Fruit fly (Drosophila melanogaster): ENCODE results near the gene Hr78.

DNA sequence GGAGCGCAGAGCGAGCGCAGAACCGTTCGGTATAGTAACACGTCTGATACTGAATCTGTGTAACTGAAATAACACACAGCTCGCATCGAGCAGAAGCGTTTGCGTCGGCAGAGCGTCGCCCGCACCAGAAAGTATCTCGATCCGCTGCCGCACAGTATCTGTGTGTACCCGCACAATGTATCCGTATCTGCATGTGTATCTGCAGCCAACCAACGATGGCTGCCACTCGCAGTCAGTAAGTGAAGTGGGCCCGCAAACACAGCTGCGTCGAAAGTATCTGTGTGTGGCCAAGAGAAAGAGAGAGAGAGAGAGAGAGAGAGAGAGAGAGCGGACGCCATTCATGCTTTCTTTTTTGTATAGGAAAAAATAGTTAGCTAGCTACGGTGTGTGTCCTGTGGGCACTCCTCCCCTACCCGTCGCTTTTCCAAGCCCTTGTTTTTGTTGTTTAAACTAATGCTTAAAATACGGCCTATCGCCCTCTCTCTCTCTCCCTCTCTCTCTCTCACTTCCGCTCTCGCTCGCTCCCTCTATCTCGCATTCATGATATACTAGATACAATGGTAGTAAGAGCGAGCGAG is 20.8 kb downstream of the Hr78 start, which contains the start of gene croc:
- TF ChIP-seq bab1 (GFP tag; optimal IDR thresholded peaks at IDR 0.05) (no peak), Clk (GFP tag; optimal IDR thresholded peaks at IDR 0.05) (no peak), Mnt (GFP tag; optimal IDR thresholded peaks at IDR 0.05) (no peak), CG7101 (tag; optimal IDR thresholded peaks at IDR 0.05) (no peak), kay (GFP tag; ENCODE audit: borderline replicate concordance) (no peak), CG11617 (GFP tag; optimal IDR thresholded peaks at IDR 0.05) (no peak)

Measured in whole organism, adult.